Fruit fly (Drosophila melanogaster): Measurements from ENCODE around the gene CG9839.

The CG9839 gene

DNA sequence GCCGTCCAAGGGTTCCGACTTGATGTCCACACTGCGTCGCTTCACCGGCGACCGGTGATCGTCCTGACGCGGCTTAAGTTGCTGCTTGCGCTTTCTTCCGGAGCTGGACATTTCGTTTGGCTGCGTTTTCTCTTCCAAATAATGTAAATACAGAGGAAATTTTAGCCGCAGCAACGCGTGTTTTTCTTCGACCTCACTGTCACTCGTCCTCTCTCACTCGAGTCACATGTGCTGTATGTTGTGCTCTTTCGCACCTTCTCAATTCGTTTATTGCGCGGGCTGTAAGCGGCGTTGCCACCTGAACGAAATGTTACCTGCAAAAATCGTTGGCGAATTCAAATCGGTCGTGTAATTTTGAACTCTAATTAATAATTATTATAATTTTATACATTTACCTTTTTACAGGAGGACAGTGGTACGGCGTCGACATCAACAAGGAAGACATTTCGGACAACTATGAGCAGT is at the start of gene CG9839:
TSS of gene CG9839 (minus strand) at position 415 of the 465 bp plus-strand sequence.
- no peak for TF ChIP-seq CG17801 (GFP tag; optimal IDR thresholded peaks at IDR 0.05; ENCODE audit: partially characterized antibody)

DNA sequence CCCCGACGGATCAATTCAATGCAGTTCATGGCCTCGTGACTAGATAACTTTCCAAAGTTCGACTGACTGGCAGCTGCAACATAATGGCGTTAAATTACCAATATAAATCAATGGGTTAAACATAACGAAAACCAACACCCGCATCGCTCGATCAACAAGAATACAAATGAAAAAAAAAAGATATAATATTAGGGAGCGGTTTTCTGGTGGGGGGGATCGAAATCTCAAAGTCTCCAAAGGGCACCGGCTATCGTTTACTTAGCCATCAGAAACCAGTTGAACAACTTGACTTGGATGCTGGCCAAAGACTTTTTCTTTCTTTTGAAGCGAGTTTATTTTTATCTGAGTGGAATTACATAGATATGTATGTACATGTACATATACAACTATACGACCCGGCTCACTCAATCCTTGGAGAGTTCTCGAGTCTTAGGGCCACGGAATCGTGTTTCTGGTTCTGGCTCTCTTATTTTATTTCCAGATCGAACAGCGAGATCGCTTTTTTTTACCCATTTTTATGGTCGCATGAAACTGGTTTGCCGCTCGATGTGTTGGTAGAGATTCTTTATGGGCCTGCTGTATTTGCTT is 49.1 kb upstream of the CG9839 start:
- no peak for TF ChIP-seq CG17801 (GFP tag; optimal IDR thresholded peaks at IDR 0.05; ENCODE audit: partially characterized antibody)

DNA sequence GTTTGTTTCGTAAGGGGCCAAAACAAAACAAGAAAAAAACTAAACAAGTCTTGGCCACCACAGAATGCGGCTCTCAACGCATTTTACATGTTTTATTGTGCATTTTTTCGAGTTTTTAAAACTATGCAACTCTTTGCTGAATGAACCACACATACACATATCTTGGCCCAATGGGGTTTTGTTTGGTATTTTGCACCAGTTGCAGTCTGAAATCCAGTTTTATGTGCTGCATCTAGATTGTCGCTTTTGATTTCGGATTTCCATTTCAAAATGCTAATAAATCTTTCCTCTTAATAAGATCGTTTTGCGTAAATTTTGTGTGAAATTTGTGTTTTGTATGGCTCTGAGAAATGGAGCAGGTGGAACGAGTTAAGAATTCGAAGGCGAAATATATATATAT is 48.1 kb upstream of the CG9839 start:
- TF ChIP-seq CG17801 (GFP tag; optimal IDR thresholded peaks at IDR 0.05; ENCODE audit: partially characterized antibody) = no peak

DNA sequence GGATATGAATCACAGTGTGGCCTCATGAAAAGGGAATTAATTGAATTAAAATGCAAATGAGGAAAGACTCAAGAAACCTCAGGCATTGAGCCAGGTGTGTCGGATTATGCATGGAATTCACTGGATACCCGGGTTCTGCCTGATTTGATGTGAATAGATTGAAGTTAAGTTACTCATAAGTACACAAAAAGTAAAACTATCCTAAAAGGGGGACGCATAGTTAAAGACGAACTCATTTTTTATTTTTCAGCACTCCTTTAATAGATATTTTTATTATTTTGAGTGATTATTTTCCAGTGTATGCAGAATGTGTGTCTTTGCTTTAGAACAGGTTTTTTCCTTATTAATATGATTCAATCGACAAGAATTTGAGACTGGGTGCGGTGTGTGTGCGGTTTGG is 47.6 kb upstream of the CG9839 start:
- no peak for TF ChIP-seq CG17801 (GFP tag; optimal IDR thresholded peaks at IDR 0.05; ENCODE audit: partially characterized antibody)

DNA sequence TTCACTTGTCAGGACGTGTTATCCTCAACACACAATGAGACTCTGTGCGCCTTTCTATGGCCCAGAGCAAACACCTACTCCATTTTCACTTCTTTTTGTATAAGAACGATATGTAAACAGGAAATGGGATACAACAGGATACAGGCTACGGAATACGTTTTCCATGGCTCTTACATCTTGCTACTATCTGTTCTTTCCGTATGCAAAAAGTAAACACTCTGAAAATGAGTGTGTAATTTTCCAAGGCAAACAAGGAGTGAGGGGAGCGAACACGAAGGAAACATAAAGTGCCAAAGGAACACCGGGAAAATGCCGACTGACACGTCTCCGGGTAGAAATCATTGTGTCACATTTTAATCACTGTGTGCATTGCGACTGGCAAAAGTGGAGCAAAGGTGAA is 45.0 kb upstream of the CG9839 start:
- no peak for TF ChIP-seq CG17801 (GFP tag; optimal IDR thresholded peaks at IDR 0.05; ENCODE audit: partially characterized antibody)

DNA sequence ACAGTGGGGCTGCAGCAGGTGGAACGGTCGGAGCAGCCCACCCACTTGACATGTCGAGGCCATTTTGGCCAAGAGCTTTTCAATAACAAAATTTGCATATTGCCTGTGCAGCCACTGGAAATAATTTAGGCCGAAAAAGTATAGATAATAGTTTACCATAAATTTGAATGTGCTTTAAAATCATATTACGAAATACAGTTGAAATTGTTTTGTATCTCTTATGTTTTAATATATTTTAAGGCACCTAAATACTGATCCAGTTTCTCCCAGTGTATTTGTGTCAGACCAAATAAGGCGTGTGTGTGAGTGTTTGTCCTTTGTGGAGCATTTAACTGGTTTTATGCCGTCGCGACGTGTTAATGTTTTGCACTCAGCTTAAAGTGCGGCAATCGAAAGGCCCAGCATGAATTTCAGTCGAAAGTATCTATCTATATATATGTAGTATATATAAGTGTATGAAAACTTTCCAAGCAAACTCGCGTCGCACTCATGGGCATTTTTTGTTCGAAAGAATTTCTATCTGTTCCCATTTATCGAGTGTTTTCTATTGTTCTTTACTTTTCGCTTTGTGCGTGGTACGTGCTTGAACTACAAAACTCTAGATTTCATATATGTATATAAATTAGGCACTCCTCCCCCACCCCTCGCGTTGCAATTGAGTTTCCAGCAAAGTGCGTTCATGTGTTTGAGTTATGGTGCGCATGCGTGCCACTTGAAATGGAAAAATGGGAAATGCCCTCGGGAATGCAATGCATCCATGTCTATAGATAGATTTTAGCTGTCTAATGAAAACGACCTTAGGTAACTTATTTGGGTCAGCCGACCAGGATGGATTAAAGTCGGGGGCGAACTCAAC is 44.0 kb upstream of the CG9839 start:
- no peak for TF ChIP-seq CG17801 (GFP tag; optimal IDR thresholded peaks at IDR 0.05; ENCODE audit: partially characterized antibody)

DNA sequence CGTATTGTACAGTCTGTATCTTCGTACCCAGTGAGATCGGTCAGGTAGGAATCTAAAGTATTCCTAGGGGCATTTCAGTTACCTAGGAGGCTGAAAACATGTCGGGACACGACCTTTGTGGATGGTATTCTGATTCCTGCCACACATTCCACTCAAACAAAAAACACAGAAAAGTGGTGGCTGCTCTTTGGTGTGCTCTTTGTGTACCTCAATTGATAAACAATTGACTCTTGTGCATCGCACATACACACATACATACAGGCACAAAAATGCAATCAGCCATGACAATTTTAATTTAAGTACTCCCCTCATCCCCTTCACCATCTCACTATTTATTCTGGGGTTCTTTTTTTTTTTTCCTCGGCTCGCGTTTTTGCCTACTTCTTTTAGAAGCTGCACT is 42.6 kb upstream of the CG9839 start:
- no peak for TF ChIP-seq CG17801 (GFP tag; optimal IDR thresholded peaks at IDR 0.05; ENCODE audit: partially characterized antibody)

DNA sequence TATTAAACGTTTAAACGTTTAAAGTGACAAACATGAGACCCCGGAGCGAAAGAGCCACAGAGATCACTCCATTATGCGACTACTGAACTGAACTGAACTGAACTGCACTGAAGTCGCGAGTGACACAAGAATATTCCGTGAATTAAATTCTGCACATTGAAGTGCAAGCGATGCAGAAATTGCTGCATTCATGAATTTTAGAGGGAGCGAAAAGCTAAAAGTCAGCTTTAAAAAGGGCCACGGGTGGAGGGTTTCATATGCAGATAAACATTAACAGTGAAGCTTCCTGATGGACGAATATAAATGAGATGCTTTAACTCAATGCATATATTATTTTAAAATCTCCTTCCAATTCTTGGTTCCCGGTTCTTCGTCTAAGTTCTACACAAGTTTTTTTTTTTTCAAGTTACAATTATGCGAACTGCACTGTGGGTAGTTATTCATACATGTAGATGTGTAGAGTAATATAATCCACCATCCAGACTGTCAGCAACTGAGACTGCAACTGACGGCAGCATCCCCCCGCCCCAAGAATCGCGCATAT is 41.6 kb upstream of the CG9839 start:
- peak; percentile 43 for TF ChIP-seq CG17801 (GFP tag; optimal IDR thresholded peaks at IDR 0.05; ENCODE audit: partially characterized antibody)

DNA sequence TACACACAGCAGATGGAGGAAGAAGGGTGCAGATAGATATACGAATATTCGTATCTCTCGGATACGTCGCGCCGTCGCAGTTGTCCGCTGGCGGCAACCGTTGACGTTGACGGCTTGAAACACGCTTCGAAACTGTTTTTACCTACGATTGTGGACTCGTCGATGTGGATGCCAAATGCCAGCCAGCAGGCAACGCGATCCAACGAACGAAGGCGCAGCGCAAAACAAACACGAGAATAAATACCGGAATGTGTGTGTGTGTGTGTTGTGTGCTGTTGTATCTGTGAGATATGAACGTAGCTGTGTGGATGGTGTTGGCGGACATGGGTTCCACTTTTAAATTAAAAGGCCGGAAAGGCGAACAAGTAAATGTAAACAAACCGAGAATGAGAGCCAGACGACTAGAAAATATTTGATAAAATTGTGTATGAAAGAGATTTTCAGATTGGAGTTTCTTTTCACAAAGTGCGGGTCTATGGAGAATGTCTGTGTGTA is 40.6 kb upstream of the CG9839 start:
- TF ChIP-seq CG17801 (GFP tag; optimal IDR thresholded peaks at IDR 0.05; ENCODE audit: partially characterized antibody) = peak; percentile 30

DNA sequence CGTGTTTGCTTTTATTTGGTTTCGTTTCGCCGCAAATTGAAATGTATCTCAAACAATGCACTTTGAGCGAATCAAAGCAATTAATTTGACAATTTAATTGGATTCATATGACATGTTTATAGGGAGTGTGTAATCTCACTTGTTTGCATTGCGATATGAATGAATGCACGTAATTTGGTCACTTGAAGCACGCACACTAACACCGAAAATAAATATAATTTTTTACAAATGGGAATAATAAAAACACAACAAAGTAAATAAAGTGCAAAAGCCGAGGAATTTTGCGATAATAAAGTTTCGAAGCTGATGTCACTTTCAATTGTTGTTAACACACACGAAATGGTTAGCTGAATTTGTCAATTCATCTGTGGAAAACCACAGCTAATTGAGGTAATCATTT is 39.4 kb upstream of the CG9839 start:
- no peak for TF ChIP-seq CG17801 (GFP tag; optimal IDR thresholded peaks at IDR 0.05; ENCODE audit: partially characterized antibody)

DNA sequence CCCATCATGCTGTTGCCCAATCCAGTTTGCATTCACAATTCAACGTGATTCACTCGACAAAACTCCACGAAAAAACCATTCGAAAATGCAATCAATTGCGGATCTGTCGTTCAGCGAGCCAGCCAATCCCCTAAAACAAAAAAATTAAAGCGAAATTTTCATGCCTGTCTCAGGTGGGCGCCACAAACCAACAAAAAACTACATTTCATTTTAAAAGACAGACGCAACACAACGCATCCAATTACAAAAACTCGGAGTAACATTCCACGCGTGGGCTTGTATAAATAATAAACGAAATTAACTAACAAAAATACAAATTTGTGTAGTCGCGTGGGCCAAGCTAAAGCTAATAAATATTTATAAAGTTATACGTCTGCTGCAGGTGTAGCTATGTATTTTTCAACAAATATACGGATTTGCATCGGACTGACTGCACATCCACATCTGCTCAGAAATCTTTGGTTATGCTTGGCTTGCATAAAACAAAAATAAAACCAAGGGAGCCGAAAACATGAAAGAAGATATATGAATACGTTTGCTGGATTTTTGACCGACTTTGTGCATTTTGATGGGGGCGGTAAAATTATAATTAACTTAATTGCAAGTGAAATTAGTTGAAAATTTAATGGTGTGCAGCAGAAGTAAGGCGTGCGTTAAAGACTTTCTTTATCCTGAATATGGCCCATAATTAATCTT is 38.5 kb upstream of the CG9839 start:
- TF ChIP-seq CG17801 (GFP tag; optimal IDR thresholded peaks at IDR 0.05; ENCODE audit: partially characterized antibody) = no peak

DNA sequence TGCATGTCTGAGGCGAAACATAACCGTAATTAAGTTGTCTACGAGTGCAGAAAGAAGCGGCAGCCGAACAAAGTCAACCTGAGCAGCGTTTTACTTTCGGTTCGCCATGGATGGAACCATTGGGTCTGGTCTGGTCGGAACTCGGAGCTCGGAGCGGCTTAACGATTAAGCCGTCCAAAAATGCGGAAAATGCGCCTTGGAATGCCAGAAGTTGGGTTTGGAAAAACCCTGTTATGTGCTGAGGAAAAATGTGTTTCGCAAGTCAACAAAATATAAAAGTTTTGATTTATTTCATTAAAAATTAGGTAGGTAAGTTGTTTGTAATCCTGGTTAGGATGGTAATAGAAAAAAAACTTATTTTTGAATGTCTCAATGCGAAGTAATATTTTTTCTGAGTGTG is 35.9 kb upstream of the CG9839 start:
- no peak for TF ChIP-seq CG17801 (GFP tag; optimal IDR thresholded peaks at IDR 0.05; ENCODE audit: partially characterized antibody)

DNA sequence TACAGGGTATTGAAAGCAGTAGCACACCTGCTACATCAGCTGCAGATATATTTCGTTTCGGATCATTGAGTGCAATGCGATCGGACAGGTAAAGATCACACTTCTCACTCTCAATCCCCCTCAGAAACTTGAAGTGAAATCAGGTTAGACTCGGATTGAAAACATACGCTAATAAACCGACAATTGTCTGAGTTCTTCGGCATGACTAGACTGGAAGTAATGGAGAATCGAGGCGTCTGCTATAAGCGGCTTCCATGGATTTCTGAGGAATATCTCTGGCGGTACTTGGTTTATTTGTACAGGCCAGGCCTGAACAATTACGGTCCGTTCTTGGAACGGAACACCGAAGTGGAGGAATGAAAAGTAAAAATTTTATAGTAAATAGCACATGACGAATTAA is 35.4 kb upstream of the CG9839 start:
- no peak for TF ChIP-seq CG17801 (GFP tag; optimal IDR thresholded peaks at IDR 0.05; ENCODE audit: partially characterized antibody)

DNA sequence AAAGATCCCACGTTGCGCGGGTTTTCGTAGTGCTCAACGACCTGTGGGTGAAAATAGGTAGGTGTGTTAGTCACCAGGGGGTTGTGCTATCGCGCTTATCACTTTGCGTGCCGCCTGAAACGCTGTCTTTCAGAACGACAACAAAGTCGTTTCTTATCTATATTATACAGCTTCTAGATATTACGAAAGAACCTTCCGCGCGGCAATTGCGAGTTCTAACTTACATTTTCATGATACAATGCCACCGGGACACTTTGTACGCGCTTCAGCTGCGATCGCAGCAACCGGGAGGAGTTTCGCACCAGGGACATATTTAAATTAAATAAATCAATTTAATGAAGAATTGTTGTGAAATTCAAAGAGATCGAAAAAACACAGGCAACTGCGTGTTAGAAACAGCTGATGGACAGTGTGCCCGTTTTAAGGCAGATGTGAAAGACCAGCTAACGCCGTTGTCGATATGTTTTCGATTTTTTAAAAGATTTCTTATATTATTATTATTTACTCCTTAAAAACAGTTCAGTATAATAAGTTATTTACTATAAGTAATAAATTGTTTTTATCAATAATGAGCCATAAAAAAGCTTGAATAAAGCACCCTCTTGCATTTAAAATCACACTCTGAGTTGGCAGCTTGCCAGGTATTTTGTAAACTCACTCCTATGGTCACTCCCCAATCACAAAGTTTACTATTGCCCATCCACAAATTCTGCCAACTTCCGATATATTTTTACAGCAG is 18.3 kb upstream of the CG9839 start, which contains the start of the genes IscU and CG8379:
TSS of gene IscU (minus strand) at position 417 of the 739 bp plus-strand sequence.
TSS of gene CG8379 (plus strand) at position 651 of the 739 bp plus-strand sequence.
- peak; percentile 73 for TF ChIP-seq CG17801 (GFP tag; optimal IDR thresholded peaks at IDR 0.05; ENCODE audit: partially characterized antibody)
